Comparison of ENCODE assay signal across 1 fruit fly cellular context in genomic region chr2L:2885503-2886225, dm6.
TF ChIP-seq lines count a peak whose summit lies in the region.

TSS of gene NTPase (minus strand) at chr2L:2885850.
TSS of gene lilli (plus strand) at chr2L:2885929.

TF ChIP-seq in whole organism, embryonic, 481 proteins besides CTCF, POLR2A, EP300 and RAD21 (continued from another document and continues in another):
- TF ChIP-seq CG16815 (GFP tag; optimal IDR thresholded peaks at IDR 0.05; lab: Kevin White, UChicago) (peak; percentile 22), wor (GFP tag; IDR thresholded peaks at IDR 0.05; lab: Robert Waterston, UW) (no peak), Xbp1 (GFP tag; optimal IDR thresholded peaks at IDR 0.05; lab: Kevin White, UChicago) (peak; percentile 78), ham (GFP tag; IDR thresholded peaks at IDR 0.05; lab: Robert Waterston, UW) (no peak), Ada2b (GFP tag; IDR thresholded peaks at IDR 0.05; lab: Robert Waterston, UW) (0 out of 2 replicates have a peak, but pooled peaks have one; percentile 18), CG18764 (GFP tag; optimal IDR thresholded peaks at IDR 0.05; lab: Kevin White, UChicago) (peak; percentile 72), zf30C (GFP tag; optimal IDR thresholded peaks at IDR 0.05; lab: Kevin White, UChicago) (no peak), CG13894 (tag; optimal IDR thresholded peaks at IDR 0.05; lab: Kevin White, UChicago) (peak; percentile 9), otp (GFP tag; IDR thresholded peaks at IDR 0.05; lab: Robert Waterston, UW) (no peak), C15 (GFP tag; IDR thresholded peaks at IDR 0.05; lab: Robert Waterston, UW) (no peak), rib (GFP tag; IDR thresholded peaks at IDR 0.05; lab: Robert Waterston, UW) (0 out of 2 replicates have a peak, but pooled peaks have one; percentile 18), pho (GFP tag; optimal IDR thresholded peaks at IDR 0.05; lab: Kevin White, UChicago) (peak; percentile 29), fd64A (GFP tag; optimal IDR thresholded peaks at IDR 0.05; lab: Kevin White, UChicago) (no peak), CG12659 (GFP tag; optimal IDR thresholded peaks at IDR 0.05; lab: Kevin White, UChicago) (peak; percentile 57), seq (GFP tag; IDR thresholded peaks at IDR 0.05; lab: Robert Waterston, UW) (peak; percentile 34; the same call in 1 of the 2 replicates), Opbp (GFP tag; IDR thresholded peaks at IDR 0.05; lab: Robert Waterston, UW; ENCODE audit: partially characterized antibody) (peak; percentile 93), pnt (GFP tag; optimal IDR thresholded peaks at IDR 0.05; lab: Kevin White, UChicago) (peak; percentile 68), z (GFP tag; IDR thresholded peaks at IDR 0.05; lab: Robert Waterston, UW) (peak; percentile 73; the same call in 1 of the 3 replicates), CG2712 (tag; optimal IDR thresholded peaks at IDR 0.05; lab: Kevin White, UChicago) (peak; percentile 15), run (tag; optimal IDR thresholded peaks at IDR 0.05; lab: Kevin White, UChicago) (no peak), D (optimal IDR thresholded peaks at IDR 0.05; lab: Kevin White, UChicago) (peak; percentile 86), D (GFP tag; optimal IDR thresholded peaks at IDR 0.05; lab: Kevin White, UChicago) (no peak), Chrac-16 (GFP tag; optimal IDR thresholded peaks at IDR 0.05; lab: Kevin White, UChicago) (peak; percentile 66), caup (GFP tag; optimal IDR thresholded peaks at IDR 0.05; lab: Kevin White, UChicago; ENCODE audit: severe bottlenecking) (no peak), CG9437 (GFP tag; optimal IDR thresholded peaks at IDR 0.05; lab: Kevin White, UChicago) (peak; percentile 44), gsb-n (tag; optimal IDR thresholded peaks at IDR 0.05; lab: Kevin White, UChicago) (peak; percentile 6), nom (GFP tag; optimal IDR thresholded peaks at IDR 0.05; lab: Kevin White, UChicago) (no peak), CG12219 (GFP tag; optimal IDR thresholded peaks at IDR 0.05; lab: Kevin White, UChicago) (no peak), CG16779 (GFP tag; IDR thresholded peaks at IDR 0.05; lab: Robert Waterston, UW) (no peak), CG10267 (tag; optimal IDR thresholded peaks at IDR 0.05; lab: Kevin White, UChicago) (peak; percentile 95), tgo (GFP tag; IDR thresholded peaks at IDR 0.05; lab: Robert Waterston, UW) (peak; percentile 36; the same call in 1 of the 3 replicates), CG14710 (tag; optimal IDR thresholded peaks at IDR 0.05; lab: Kevin White, UChicago) (peak; percentile 34), CG10431 (GFP tag; optimal IDR thresholded peaks at IDR 0.05; lab: Kevin White, UChicago) (peak; percentile 14), Dfd (GFP tag; optimal IDR thresholded peaks at IDR 0.05; lab: Kevin White, UChicago) (no peak), CG13775 (GFP tag; optimal IDR thresholded peaks at IDR 0.05; lab: Kevin White, UChicago) (peak; percentile 71), nerfin-1 (tag; optimal IDR thresholded peaks at IDR 0.05; lab: Kevin White, UChicago) (no peak), sqz (GFP tag; optimal IDR thresholded peaks at IDR 0.05; lab: Kevin White, UChicago) (peak; percentile 96), da (GFP tag; optimal IDR thresholded peaks at IDR 0.05; lab: Kevin White, UChicago) (no peak), maf-S (GFP tag; optimal IDR thresholded peaks at IDR 0.05; lab: Kevin White, UChicago) (peak; percentile 55), CG12299 (tag; optimal IDR thresholded peaks at IDR 0.05; lab: Kevin White, UChicago) (no peak), Hr51 (GFP tag; optimal IDR thresholded peaks at IDR 0.05; lab: Kevin White, UChicago) (peak; percentile 31 to 43), CG9215 (GFP tag; IDR thresholded peaks at IDR 0.05; lab: Robert Waterston, UW) (no peak), Meics (GFP tag; optimal IDR thresholded peaks at IDR 0.05; lab: Kevin White, UChicago) (peak; percentile 19), CG3281 (GFP tag; optimal IDR thresholded peaks at IDR 0.05; lab: Kevin White, UChicago) (no peak), CG7928 (GFP tag; optimal IDR thresholded peaks at IDR 0.05; lab: Kevin White, UChicago) (no peak), cad (GFP tag; optimal IDR thresholded peaks at IDR 0.05; lab: Kevin White, UChicago) (no peak), Abd-B (GFP tag; optimal IDR thresholded peaks at IDR 0.05; lab: Kevin White, UChicago) (no peak), chn (GFP tag; optimal IDR thresholded peaks at IDR 0.05; lab: Kevin White, UChicago) (peak; percentile 74), aop (GFP tag; IDR thresholded peaks at IDR 0.05; lab: Robert Waterston, UW) (no peak), Spps (tag; optimal IDR thresholded peaks at IDR 0.05; lab: Kevin White, UChicago) (peak; percentile 1), Hsf (GFP tag; optimal IDR thresholded peaks at IDR 0.05; lab: Kevin White, UChicago) (peak; percentile 80), emc (GFP tag; optimal IDR thresholded peaks at IDR 0.05; lab: Kevin White, UChicago) (no peak), CG13424 (tag; optimal IDR thresholded peaks at IDR 0.05; lab: Kevin White, UChicago) (no peak), NK7.1 (GFP tag; optimal IDR thresholded peaks at IDR 0.05; lab: Kevin White, UChicago) (peak; percentile 11), CG17912 (GFP tag; optimal IDR thresholded peaks at IDR 0.05; lab: Kevin White, UChicago) (no peak), CG30020 (tag; optimal IDR thresholded peaks at IDR 0.05; lab: Kevin White, UChicago) (no peak), disco-r (GFP tag; optimal IDR thresholded peaks at IDR 0.05; lab: Kevin White, UChicago) (peak; percentile 41), CG1647 (GFP tag; optimal IDR thresholded peaks at IDR 0.05; lab: Kevin White, UChicago) (peak; percentile 55), Xrp1 (GFP tag; IDR thresholded peaks at IDR 0.05; lab: Robert Waterston, UW) (peak; percentile 68; the same call in 1 of the 2 replicates), Awh (GFP tag; IDR thresholded peaks at IDR 0.05; lab: Robert Waterston, UW) (no peak), HLH54F (GFP tag; optimal IDR thresholded peaks at IDR 0.05; lab: Kevin White, UChicago) (peak; percentile 74), CG9609 (GFP tag; optimal IDR thresholded peaks at IDR 0.05; lab: Kevin White, UChicago) (peak; percentile 76), CG14050 (GFP tag; IDR thresholded peaks at IDR 0.05; lab: Robert Waterston, UW) (no peak), jigr1 (GFP tag; IDR thresholded peaks at IDR 0.05; lab: Robert Waterston, UW) (no peak), Bteb2 (GFP tag; optimal IDR thresholded peaks at IDR 0.05; lab: Kevin White, UChicago) (peak; percentile 57), scrt (GFP tag; optimal IDR thresholded peaks at IDR 0.05; lab: Kevin White, UChicago) (peak; percentile 81), CG14860 (GFP tag; IDR thresholded peaks at IDR 0.05; lab: Robert Waterston, UW; ENCODE audit: partially characterized antibody) (peak; percentile 87), CG10654 (GFP tag; optimal IDR thresholded peaks at IDR 0.05; lab: Kevin White, UChicago) (peak; percentile 48), Dip3 (GFP tag; optimal IDR thresholded peaks at IDR 0.05; lab: Kevin White, UChicago) (peak; percentile 66), Med (GFP tag; lab: Kevin White, UChicago) (peak; percentile 96), CG12769 (tag; optimal IDR thresholded peaks at IDR 0.05; lab: Kevin White, UChicago) (no peak), CG32532 (GFP tag; IDR thresholded peaks at IDR 0.05; lab: Robert Waterston, UW) (peak; percentile 9; the same call in 1 of the 2 replicates), hth (optimal IDR thresholded peaks at IDR 0.05; lab: Kevin White, UChicago) (no peak), CG6689 (GFP tag; IDR thresholded peaks at IDR 0.05; lab: Robert Waterston, UW) (0 out of 2 replicates have a peak, but pooled peaks have one; percentile 28), CG17802 (tag; optimal IDR thresholded peaks at IDR 0.05; lab: Kevin White, UChicago) (peak; percentile 39), gce (GFP tag; IDR thresholded peaks at IDR 0.05; lab: Robert Waterston, UW) (0 out of 3 replicates have a peak, but pooled peaks have one; percentile 36), fd102C (GFP tag; optimal IDR thresholded peaks at IDR 0.05; lab: Kevin White, UChicago) (no peak), CG34422 (GFP tag; IDR thresholded peaks at IDR 0.05; lab: Robert Waterston, UW) (peak; percentile 73; the same call in 2 of the 3 replicates), az2 (GFP tag; optimal IDR thresholded peaks at IDR 0.05; lab: Kevin White, UChicago) (peak; percentile 64), CG3163 (GFP tag; optimal IDR thresholded peaks at IDR 0.05; lab: Kevin White, UChicago) (peak; percentile 61), Jarid2 (GFP tag; optimal IDR thresholded peaks at IDR 0.05; lab: Kevin White, UChicago) (peak; percentile 19), Nf-YB (GFP tag; optimal IDR thresholded peaks at IDR 0.05; lab: Kevin White, UChicago) (no peak), dysf (GFP tag; IDR thresholded peaks at IDR 0.05; lab: Robert Waterston, UW) (no peak), CG9797 (GFP tag; optimal IDR thresholded peaks at IDR 0.05; lab: Kevin White, UChicago) (no peak), CG8924 (tag; optimal IDR thresholded peaks at IDR 0.05; lab: Kevin White, UChicago) (no peak), CG12391 (tag; optimal IDR thresholded peaks at IDR 0.05; lab: Kevin White, UChicago) (peak; percentile 55), grn (GFP tag; optimal IDR thresholded peaks at IDR 0.05; lab: Kevin White, UChicago) (peak; percentile 92), CG6175 (GFP tag; IDR thresholded peaks at IDR 0.05; lab: Robert Waterston, UW) (0 out of 3 replicates have a peak, but pooled peaks have one; percentile 19), CG8359 (GFP tag; optimal IDR thresholded peaks at IDR 0.05; lab: Kevin White, UChicago; ENCODE audit: borderline replicate concordance) (no peak), tio (GFP tag; optimal IDR thresholded peaks at IDR 0.05; lab: Kevin White, UChicago) (peak; percentile 77), mirr (GFP tag; optimal IDR thresholded peaks at IDR 0.05; lab: Kevin White, UChicago) (peak; percentile 26), nmo (GFP tag; optimal IDR thresholded peaks at IDR 0.05; lab: Kevin White, UChicago) (peak; percentile 33), Nf-YC (tag; optimal IDR thresholded peaks at IDR 0.05; lab: Kevin White, UChicago) (no peak), wdn (GFP tag; IDR thresholded peaks at IDR 0.05; lab: Robert Waterston, UW) (0 out of 2 replicates have a peak, but pooled peaks have one; percentile 49), CG11398 (GFP tag; optimal IDR thresholded peaks at IDR 0.05; lab: Kevin White, UChicago) (peak; percentile 19), phol (tag; optimal IDR thresholded peaks at IDR 0.05; lab: Kevin White, UChicago) (peak; percentile 38), ftz-f1 (GFP tag; optimal IDR thresholded peaks at IDR 0.05; lab: Kevin White, UChicago) (no peak), tx (GFP tag; optimal IDR thresholded peaks at IDR 0.05; lab: Kevin White, UChicago) (peak; percentile 36), cato (GFP tag; optimal IDR thresholded peaks at IDR 0.05; lab: Kevin White, UChicago; ENCODE audit: borderline replicate concordance) (no peak), Lpt (GFP tag; optimal IDR thresholded peaks at IDR 0.05; lab: Kevin White, UChicago) (no peak), CG10543 (GFP tag; optimal IDR thresholded peaks at IDR 0.05; lab: Kevin White, UChicago) (no peak), h (optimal IDR thresholded peaks at IDR 0.05; lab: Kevin White, UChicago) (no peak), mld (GFP tag; IDR thresholded peaks at IDR 0.05; lab: Robert Waterston, UW; ENCODE audit: partially characterized antibody) (peak; percentile 85), CG17186 (GFP tag; optimal IDR thresholded peaks at IDR 0.05; lab: Kevin White, UChicago) (peak; percentile 70), Dbx (GFP tag; IDR thresholded peaks at IDR 0.05; lab: Robert Waterston, UW) (peak; percentile 76), CG14014 (GFP tag; IDR thresholded peaks at IDR 0.05; lab: Robert Waterston, UW) (peak; percentile 44; the same call in 1 of the 2 replicates), sc (optimal IDR thresholded peaks at IDR 0.05; lab: Kevin White, UChicago) (no peak), sc (GFP tag; optimal IDR thresholded peaks at IDR 0.05; lab: Kevin White, UChicago) (no peak), dmrt99B (tag; optimal IDR thresholded peaks at IDR 0.05; lab: Kevin White, UChicago) (no peak), ems (GFP tag; optimal IDR thresholded peaks at IDR 0.05; lab: Kevin White, UChicago) (peak; percentile 71), toy (GFP tag; IDR thresholded peaks at IDR 0.05; lab: Robert Waterston, UW) (no peak), H15 (GFP tag; IDR thresholded peaks at IDR 0.05; lab: Robert Waterston, UW) (no peak), CG11504 (tag; optimal IDR thresholded peaks at IDR 0.05; lab: Kevin White, UChicago) (peak; percentile 15), ato (GFP tag; IDR thresholded peaks at IDR 0.05; lab: Robert Waterston, UW; ENCODE audit: partially characterized antibody) (peak; percentile 88), Usf (GFP tag; optimal IDR thresholded peaks at IDR 0.05; lab: Kevin White, UChicago) (no peak), CG4854 (GFP tag; optimal IDR thresholded peaks at IDR 0.05; lab: Kevin White, UChicago) (peak; percentile 72), ab (GFP tag; optimal IDR thresholded peaks at IDR 0.05; lab: Kevin White, UChicago) (peak; percentile 15), gcm2 (GFP tag; optimal IDR thresholded peaks at IDR 0.05; lab: Kevin White, UChicago) (peak; percentile 7), odd (GFP tag; optimal IDR thresholded peaks at IDR 0.05; lab: Kevin White, UChicago) (no peak), CG18599 (GFP tag; optimal IDR thresholded peaks at IDR 0.05; lab: Kevin White, UChicago) (peak; percentile 52), sima (GFP tag; optimal IDR thresholded peaks at IDR 0.05; lab: Kevin White, UChicago) (no peak), CG3838 (GFP tag; optimal IDR thresholded peaks at IDR 0.05; lab: Kevin White, UChicago) (no peak), chm (GFP tag; IDR thresholded peaks at IDR 0.05; lab: Robert Waterston, UW) (peak; percentile 70), crc (GFP tag; optimal IDR thresholded peaks at IDR 0.05; lab: Kevin White, UChicago) (peak; percentile 62), CG1832 (GFP tag; optimal IDR thresholded peaks at IDR 0.05; lab: Kevin White, UChicago) (peak; percentile 81), NfI (GFP tag; optimal IDR thresholded peaks at IDR 0.05; lab: Kevin White, UChicago) (peak; percentile 33), hb (GFP tag; IDR thresholded peaks at IDR 0.05; lab: Robert Waterston, UW; ENCODE audit: partially characterized antibody) (peak; percentile 89), CG42726 (GFP tag; IDR thresholded peaks at IDR 0.05; lab: Robert Waterston, UW; ENCODE audit: partially characterized antibody) (peak; percentile 94), CG15269 (tag; optimal IDR thresholded peaks at IDR 0.05; lab: Kevin White, UChicago) (no peak), repo (GFP tag; optimal IDR thresholded peaks at IDR 0.05; lab: Kevin White, UChicago) (peak; percentile 64), croc (GFP tag; conservative IDR thresholded peaks at IDR 0.05; lab: Robert Waterston, UW) (no peak)
